Fruit fly (Drosophila melanogaster) whole organism, embryonic: Measurements from ENCODE around the gene CG14971.
A peak's percentile ranks its signal among the peaks of the same experiment; 100 is the strongest.

Experiments
- Ada2b ChIP-seq: fragments of 200-800 bp; sonication (Bioruptor generic); IDR thresholded peaks from 2 replicates; pipeline ENCODE4 v1.3.6; 2022; ENCODE audit warnings: missing biosample characterization, missing genetic modification characterization
- Aef1 ChIP-seq: fragments of 200-800 bp; sonication (Bioruptor generic); IDR thresholded peaks from 3 replicates; pipeline ENCODE4 v1.3.6; 2022; ENCODE audit warnings: missing biosample characterization, missing genetic modification characterization
- Atf3 ChIP-seq: fragments of 200-800 bp; sonication (Bioruptor generic); optimal IDR thresholded peaks from 3 replicates; lab custom pipeline; 2016; ENCODE audit warnings: missing biosample characterization, missing genetic modification characterization
- BEAF-32 ChIP-seq: fragments of 200-800 bp; sonication (Bioruptor generic); optimal IDR thresholded peaks from 3 replicates; lab custom pipeline; 2017; ENCODE audit warnings: missing biosample characterization, missing genetic modification characterization, mild to moderate bottlenecking, moderate library complexity, missing genetic modification reagents
- CG11504 ChIP-seq: fragments of 200-800 bp; sonication (Bioruptor generic); optimal IDR thresholded peaks from 3 replicates; lab custom pipeline; 2019; ENCODE audit warnings: missing biosample characterization, mild to moderate bottlenecking, missing genetic modification characterization, moderate library complexity
- CG12744 ChIP-seq: fragments of 200-800 bp; sonication (Bioruptor generic); optimal IDR thresholded peaks from 2 replicates; lab custom pipeline; 2016; ENCODE audit warnings: missing biosample characterization, missing genetic modification characterization
- CG12769 ChIP-seq: fragments of 200-800 bp; sonication (Bioruptor generic); optimal IDR thresholded peaks from 2 replicates; lab custom pipeline; 2019; ENCODE audit warnings: missing biosample characterization, mild to moderate bottlenecking, missing genetic modification characterization, moderate library complexity
- CG13424 ChIP-seq: fragments of 200-800 bp; sonication (Bioruptor generic); optimal IDR thresholded peaks from 2 replicates; lab custom pipeline; 2019; ENCODE audit warnings: missing biosample characterization, mild to moderate bottlenecking, missing genetic modification characterization, moderate library complexity
- CG17612 ChIP-seq: fragments of 200-800 bp; sonication (Bioruptor generic); IDR thresholded peaks from 2 replicates; pipeline ENCODE4 v1.3.6; 2022; ENCODE audit warnings: missing biosample characterization, missing genetic modification characterization
- CG18476 ChIP-seq: fragments of 200-800 bp; sonication (Bioruptor generic); optimal IDR thresholded peaks from 2 replicates; lab custom pipeline; 2016; ENCODE audit warnings: missing biosample characterization, mild to moderate bottlenecking, missing genetic modification characterization
- CG18599 ChIP-seq: fragments of 200-800 bp; sonication (Bioruptor generic); optimal IDR thresholded peaks from 3 replicates; lab custom pipeline; 2017; ENCODE audit warnings: missing biosample characterization, missing genetic modification characterization, mild to moderate bottlenecking, moderate library complexity, missing genetic modification reagents
- CG2120 ChIP-seq: fragments of 200-800 bp; sonication (Bioruptor generic); optimal IDR thresholded peaks from 3 replicates; lab custom pipeline; 2016; ENCODE audit warnings: missing biosample characterization, missing genetic modification characterization
- CG30403 ChIP-seq: fragments of 200-800 bp; sonication (Bioruptor generic); optimal IDR thresholded peaks from 3 replicates; lab custom pipeline; 2016; ENCODE audit warnings: missing biosample characterization, missing genetic modification characterization
- CG34376 ChIP-seq: fragments of 200-800 bp; sonication (Bioruptor generic); optimal IDR thresholded peaks from 2 replicates; lab custom pipeline; 2018; ENCODE audit warnings: missing biosample characterization, mild to moderate bottlenecking, missing genetic modification characterization
- CG3838 ChIP-seq: fragments of 200-800 bp; sonication (Bioruptor generic); optimal IDR thresholded peaks from 3 replicates; lab custom pipeline; 2016; ENCODE audit warnings: missing biosample characterization, missing genetic modification characterization
- CG4854 ChIP-seq: fragments of 200-800 bp; sonication (Bioruptor generic); optimal IDR thresholded peaks from 2 replicates; lab custom pipeline; 2016; ENCODE audit warnings: missing biosample characterization, missing genetic modification characterization, inconsistent platforms
- CG7987 ChIP-seq: fragments of 200-800 bp; sonication (Bioruptor generic); optimal IDR thresholded peaks from 2 replicates; lab custom pipeline; 2018; ENCODE audit warnings: missing biosample characterization, mild to moderate bottlenecking, missing genetic modification characterization, moderate library complexity
- Chrac-16 ChIP-seq: fragments of 200-800 bp; sonication (Bioruptor generic); optimal IDR thresholded peaks from 3 replicates; lab custom pipeline; 2016; ENCODE audit warnings: missing biosample characterization, missing genetic modification characterization
- Doc2 ChIP-seq: fragments of 200-800 bp; sonication (Bioruptor generic); IDR thresholded peaks from 2 replicates; pipeline ENCODE4 v1.3.6; 2022; ENCODE audit warnings: missing biosample characterization, missing genetic modification characterization
- Gug ChIP-seq: fragments of 200-800 bp; sonication (Bioruptor generic); IDR thresholded peaks from 4 replicates; pipeline ENCODE4 v1.3.6; 2022; ENCODE audit warnings: missing biosample characterization, missing genetic modification characterization
- H2.0 ChIP-seq: fragments of 200-800 bp; sonication (Bioruptor generic); IDR thresholded peaks from 2 replicates; pipeline ENCODE4 v1.3.6; 2022; ENCODE audit warnings: missing biosample characterization, missing genetic modification characterization
- Hey ChIP-seq: fragments of 200-800 bp; sonication (Bioruptor generic); optimal IDR thresholded peaks from 3 replicates; lab custom pipeline; 2018; ENCODE audit warnings: missing biosample characterization, mild to moderate bottlenecking, missing genetic modification characterization
- Mes4 ChIP-seq: fragments of 200-800 bp; sonication (Bioruptor generic); optimal IDR thresholded peaks from 2 replicates; lab custom pipeline; 2016; ENCODE audit warnings: missing biosample characterization, missing genetic modification characterization
- Mrtf ChIP-seq: fragments of 200-800 bp; sonication (Bioruptor generic); IDR thresholded peaks from 3 replicates; pipeline ENCODE4 v1.3.6; 2022; ENCODE audit warnings: missing biosample characterization, missing genetic modification characterization
- Myb ChIP-seq: fragments of 200-800 bp; sonication (Bioruptor generic); optimal IDR thresholded peaks from 2 replicates; lab custom pipeline; 2016; ENCODE audit warnings: missing biosample characterization, missing genetic modification characterization
- Nf-YA ChIP-seq: fragments of 200-800 bp; sonication (Bioruptor generic); IDR thresholded peaks from 2 replicates; pipeline ENCODE4 v1.3.6; 2022; ENCODE audit warnings: missing biosample characterization, missing genetic modification characterization
- Ravus ChIP-seq: fragments of 200-800 bp; sonication (Bioruptor generic); IDR thresholded peaks from 2 replicates; pipeline ENCODE4 v1.3.6; 2022; ENCODE audit warnings: missing biosample characterization, missing genetic modification characterization
- ab ChIP-seq: fragments of 200-800 bp; sonication (Bioruptor generic); optimal IDR thresholded peaks from 2 replicates; lab custom pipeline; 2016; ENCODE audit warnings: missing biosample characterization, missing genetic modification characterization
- crp ChIP-seq, 2 experiments: fragments of 200-800 bp; sonication (Bioruptor generic); optimal IDR thresholded peaks; 2 replicates in 1 of 2; 3 replicates in 1 of 2; lab custom pipeline; 2017; ENCODE audit warnings: missing biosample characterization in 2 of 2, missing genetic modification characterization in 2 of 2, mild to moderate bottlenecking in 1 of 2, moderate library complexity in 1 of 2
- gro ChIP-seq: fragments of 200-800 bp; sonication (Bioruptor generic); optimal IDR thresholded peaks from 2 replicates; lab custom pipeline; 2016; ENCODE audit warnings: missing biosample characterization, missing genetic modification characterization
- gsb-n ChIP-seq: fragments of 200-800 bp; sonication (Bioruptor generic); optimal IDR thresholded peaks from 3 replicates; lab custom pipeline; 2018; ENCODE audit warnings: missing biosample characterization, mild to moderate bottlenecking, missing genetic modification characterization
- h ChIP-seq: fragments of >200 bp; optimal IDR thresholded peaks from 2 replicates; lab custom pipeline; 2017
- knrl ChIP-seq: fragments of 200-800 bp; sonication (Bioruptor generic); IDR thresholded peaks from 3 replicates; pipeline ENCODE4 v1.3.6; 2022; ENCODE audit warnings: missing biosample characterization, missing genetic modification characterization; ENCODE audit not compliant: partially characterized antibody
- mam ChIP-seq: fragments of 200-800 bp; sonication (Bioruptor generic); optimal IDR thresholded peaks from 3 replicates; lab custom pipeline; 2016; ENCODE audit warnings: missing biosample characterization, missing genetic modification characterization
- mirr ChIP-seq: fragments of 200-800 bp; sonication (Bioruptor generic); optimal IDR thresholded peaks from 3 replicates; lab custom pipeline; 2018; ENCODE audit warnings: missing biosample characterization, mild to moderate bottlenecking, missing genetic modification characterization
- mld ChIP-seq: fragments of 200-800 bp; sonication (Bioruptor generic); IDR thresholded peaks from 3 replicates; pipeline ENCODE4 v1.3.6; 2022; ENCODE audit warnings: missing biosample characterization, missing genetic modification characterization; ENCODE audit not compliant: partially characterized antibody
- onecut ChIP-seq: fragments of 200-800 bp; sonication (Bioruptor generic); IDR thresholded peaks from 2 replicates; pipeline ENCODE4 v1.3.6; 2022; ENCODE audit warnings: missing biosample characterization, missing genetic modification characterization
- pho ChIP-seq: fragments of 200-800 bp; sonication (Bioruptor generic); optimal IDR thresholded peaks from 2 replicates; lab custom pipeline; 2016; ENCODE audit warnings: missing biosample characterization, missing genetic modification characterization
- pros ChIP-seq: fragments of 200-800 bp; sonication (Bioruptor generic); optimal IDR thresholded peaks from 3 replicates; lab custom pipeline; 2019; ENCODE audit warnings: missing biosample characterization, mild to moderate bottlenecking, missing genetic modification characterization, moderate library complexity
- ro ChIP-seq: fragments of 200-800 bp; sonication (Bioruptor generic); IDR thresholded peaks from 2 replicates; pipeline ENCODE4 v1.3.6; 2022; ENCODE audit warnings: missing biosample characterization, missing genetic modification characterization
- sd ChIP-seq: fragments of 200-800 bp; sonication (Bioruptor generic); optimal IDR thresholded peaks from 3 replicates; lab custom pipeline; 2018; ENCODE audit warnings: missing biosample characterization, mild to moderate bottlenecking, missing genetic modification characterization, moderate library complexity
- sim ChIP-seq: fragments of 200-800 bp; sonication (Bioruptor generic); IDR thresholded peaks from 2 replicates; pipeline ENCODE4 v1.3.6; 2022; ENCODE audit warnings: missing biosample characterization, missing genetic modification characterization
- sqz ChIP-seq: fragments of 200-800 bp; sonication (Bioruptor generic); optimal IDR thresholded peaks from 3 replicates; lab custom pipeline; 2018; ENCODE audit warnings: missing biosample characterization, mild to moderate bottlenecking, missing genetic modification characterization
- tap ChIP-seq: fragments of 200-800 bp; optimal IDR thresholded peaks from 3 replicates; lab custom pipeline; 2019; ENCODE audit warnings: missing biosample characterization, mild to moderate bottlenecking, missing genetic modification characterization, moderate library complexity
- tgo ChIP-seq: fragments of 200-800 bp; sonication (Bioruptor generic); IDR thresholded peaks from 3 replicates; pipeline ENCODE4 v1.3.6; 2022; ENCODE audit warnings: missing biosample characterization, missing genetic modification characterization
- tup ChIP-seq: fragments of 200-800 bp; sonication (Bioruptor generic); optimal IDR thresholded peaks from 2 replicates; lab custom pipeline; 2016; ENCODE audit warnings: missing biosample characterization, mild to moderate bottlenecking, missing genetic modification characterization, moderate library complexity
- twi ChIP-seq: fragments of 200-800 bp; optimal IDR thresholded peaks from 2 replicates; lab custom pipeline; 2019; ENCODE audit warnings: missing biosample characterization, mild to moderate bottlenecking, missing genetic modification characterization, moderate library complexity
- vvl ChIP-seq: fragments of 200-800 bp; sonication (Bioruptor generic); IDR thresholded peaks from 2 replicates; pipeline ENCODE4 v1.3.6; 2022; ENCODE audit warnings: missing biosample characterization, missing genetic modification characterization
- zen ChIP-seq: fragments of 200-800 bp; sonication (Bioruptor generic); optimal IDR thresholded peaks from 3 replicates; lab custom pipeline; 2018; ENCODE audit warnings: missing biosample characterization, mild to moderate bottlenecking, missing genetic modification characterization, moderate library complexity
- zf30C ChIP-seq: fragments of 200-800 bp; sonication (Bioruptor generic); optimal IDR thresholded peaks from 3 replicates; lab custom pipeline; 2018; ENCODE audit warnings: missing biosample characterization, mild to moderate bottlenecking, missing genetic modification characterization
- zfh2 ChIP-seq: fragments of 200-800 bp; sonication (Bioruptor generic); optimal IDR thresholded peaks from 2 replicates; lab custom pipeline; 2016; ENCODE audit warnings: missing biosample characterization, missing genetic modification characterization

The CG14971 gene

dm6 chr3L:3492116-3492747, 21.1 kb upstream of the CG14971 start (continued):
- TF ChIP-seq CG12769 (peak; percentile 44), zfh2 (GFP tag; lab: Kevin White, UChicago) (no peak), Gug (GFP tag; lab: Robert Waterston, UW) (0 out of 4 replicates have a peak, but pooled peaks have one; percentile 15), ab (GFP tag; lab: Kevin White, UChicago) (no peak), Ravus (no peak), gsb-n (tag; lab: Kevin White, UChicago) (no peak), Myb (GFP tag; lab: Kevin White, UChicago) (no peak), CG7987 (GFP tag; lab: Kevin White, UChicago) (no peak), tap (tag; lab: Kevin White, UChicago) (no peak), Mrtf (GFP tag; lab: Robert Waterston, UW) (no peak), mld (GFP tag; lab: Robert Waterston, UW) (no peak), Chrac-16 (GFP tag; lab: Kevin White, UChicago) (no peak), Ada2b (GFP tag; lab: Robert Waterston, UW) (peak; percentile 52; the same call in 1 of the 2 replicates), BEAF-32 (GFP tag; lab: Kevin White, UChicago) (no peak), tgo (no peak; the same call in 2 of the 3 replicates), zen (tag; lab: Kevin White, UChicago) (no peak), CG17612 (GFP tag; lab: Robert Waterston, UW) (no peak), pho (GFP tag; lab: Kevin White, UChicago) (no peak), CG11504 (tag; lab: Kevin White, UChicago) (peak; percentile 58), CG30403 (peak; percentile 32), Mes4 (no peak), sqz (GFP tag; lab: Kevin White, UChicago) (no peak), CG12744 (no peak), pros (GFP tag; lab: Kevin White, UChicago) (no peak), tup (GFP tag; lab: Kevin White, UChicago) (no peak), Hey (tag; lab: Kevin White, UChicago) (no peak), twi (tag; lab: Kevin White, UChicago) (no peak), sim (GFP tag; lab: Robert Waterston, UW) (no peak), Nf-YA (GFP tag; lab: Robert Waterston, UW) (no peak), CG34376 (GFP tag; lab: Kevin White, UChicago) (no peak), sd (tag; lab: Kevin White, UChicago) (no peak), Atf3 (GFP tag; lab: Kevin White, UChicago) (no peak), mirr (GFP tag; lab: Kevin White, UChicago) (no peak), knrl (GFP tag; lab: Robert Waterston, UW) (no peak), Aef1 (GFP tag; lab: Robert Waterston, UW) (0 out of 3 replicates have a peak, but pooled peaks have one; percentile 11), zf30C (GFP tag; lab: Kevin White, UChicago) (no peak), Doc2 (GFP tag; lab: Robert Waterston, UW) (no peak), crp (GFP tag; optimal IDR thresholded peaks at IDR 0.05; lab: Kevin White, UChicago) (no peak), h (lab: Kevin White, UChicago) (no peak), CG18476 (GFP tag; lab: Kevin White, UChicago) (no peak), CG13424 (tag; lab: Kevin White, UChicago) (peak; percentile 27), CG3838 (GFP tag; lab: Kevin White, UChicago) (no peak), CG2120 (GFP tag; lab: Kevin White, UChicago) (peak; percentile 72), vvl (GFP tag; lab: Robert Waterston, UW) (0 out of 2 replicates have a peak, but pooled peaks have one; percentile 19), onecut (peak; percentile 80), CG4854 (no peak), H2.0 (GFP tag; lab: Robert Waterston, UW) (0 out of 2 replicates have a peak, but pooled peaks have one; percentile 34), gro (peak; percentile 2), mam (GFP tag; lab: Kevin White, UChicago) (no peak), CG18599 (peak; percentile 66), ro (no peak)
